Fruit fly (Drosophila melanogaster) Kc167 (cell line): Measurements from ENCODE around the gene CG3165.

Experiments
- Myc ChIP-seq: fragments of >200 bp; optimal IDR thresholded peaks from 2 replicates; lab custom pipeline; 2017; ENCODE audit warnings: missing external identifiers
- Sin3A ChIP-seq: fragments of >200 bp; optimal IDR thresholded peaks from 2 replicates; lab custom pipeline; 2018; ENCODE audit warnings: missing external identifiers
- h ChIP-seq: fragments of >200 bp; optimal IDR thresholded peaks from 3 replicates; lab custom pipeline; 2018; ENCODE audit warnings: missing external identifiers
- insv ChIP-seq: fragments of >200 bp; optimal IDR thresholded peaks from 3 replicates; lab custom pipeline; 2018; ENCODE audit warnings: missing external identifiers
- psq ChIP-seq: fragments of >200 bp; optimal IDR thresholded peaks from 2 replicates; lab custom pipeline; 2017; ENCODE audit warnings: missing external identifiers
- ttk ChIP-seq: sonication (Bioruptor generic); optimal IDR thresholded peaks from 2 replicates; lab custom pipeline; 2017; ENCODE audit warnings: missing external identifiers

CG3165 gene

dm6 chr2L:2993702-2994101 lies 16.8 kb downstream of the CG3165 start:
- no peak for TF ChIP-seq Myc
- TF ChIP-seq h (lab: Kevin White, UChicago) = no peak
- no peak for TF ChIP-seq psq (lab: Kevin White, UChicago)
- TF ChIP-seq ttk (lab: Kevin White, UChicago) = no peak

dm6 chr2L:2999113-2999512 lies 22.2 kb downstream of the CG3165 start, which contains the start of gene Ccdc85:
Ccdc85 (plus strand) TSS chr2L:2999286.
- TF ChIP-seq ttk (lab: Kevin White, UChicago) (no peak), h (lab: Kevin White, UChicago) (no peak), psq (lab: Kevin White, UChicago) (no peak)

- TF ChIP-seq Sin3A (no peak), Myc (no peak)
Measured at dm6 chr2L:2999609-3000008, 22.7 kb downstream of the CG3165 start.

dm6 chr2L:3000517-3000934 lies 23.6 kb downstream of the CG3165 start:
- no peak for TF ChIP-seq Myc
- no peak for TF ChIP-seq Sin3A
- no peak for TF ChIP-seq insv
- TF ChIP-seq h (lab: Kevin White, UChicago) = no peak
- no peak for TF ChIP-seq ttk (lab: Kevin White, UChicago)
- no peak for TF ChIP-seq psq (lab: Kevin White, UChicago)

- TF ChIP-seq insv (no peak), Myc (no peak), Sin3A (no peak), psq (lab: Kevin White, UChicago) (no peak), ttk (lab: Kevin White, UChicago) (no peak), h (lab: Kevin White, UChicago) (no peak)
Measured at dm6 chr2L:3001953-3002352, 25.0 kb downstream of the CG3165 start.

- TF ChIP-seq Sin3A (no peak), ttk (lab: Kevin White, UChicago) (no peak), Myc (no peak), insv (no peak), h (lab: Kevin White, UChicago) (no peak), psq (lab: Kevin White, UChicago) (no peak)
Measured at dm6 chr2L:3003399-3003798, 26.5 kb downstream of the CG3165 start.

- TF ChIP-seq ttk (lab: Kevin White, UChicago) (no peak), insv (no peak), h (lab: Kevin White, UChicago) (no peak), psq (lab: Kevin White, UChicago) (no peak), Sin3A (no peak), Myc (no peak)
Measured at dm6 chr2L:3004601-3005000, 27.7 kb downstream of the CG3165 start.

dm6 chr2L:3005483-3005882 lies 28.6 kb downstream of the CG3165 start:
- TF ChIP-seq insv = no peak
- no peak for TF ChIP-seq psq (lab: Kevin White, UChicago)
- no peak for TF ChIP-seq h (lab: Kevin White, UChicago)
- TF ChIP-seq Myc = no peak
- no peak for TF ChIP-seq Sin3A
- no peak for TF ChIP-seq ttk (lab: Kevin White, UChicago)

dm6 chr2L:3006194-3006593 lies 29.3 kb downstream of the CG3165 start:
- TF ChIP-seq ttk (lab: Kevin White, UChicago) (no peak), Myc (no peak), insv (no peak), h (lab: Kevin White, UChicago) (no peak), Sin3A (no peak), psq (lab: Kevin White, UChicago) (no peak)

- TF ChIP-seq Sin3A = no peak
Measured at dm6 chr2L:3006925-3007426, 30.1 kb downstream of the CG3165 start.

- TF ChIP-seq ttk (lab: Kevin White, UChicago) = no peak
- no peak for TF ChIP-seq insv
- TF ChIP-seq h (lab: Kevin White, UChicago) = no peak
- TF ChIP-seq psq (lab: Kevin White, UChicago) = no peak
- no peak for TF ChIP-seq Myc
- TF ChIP-seq Sin3A = no peak
Measured at dm6 chr2L:3009438-3009837, 32.5 kb downstream of the CG3165 start.

- TF ChIP-seq Sin3A = no peak
- no peak for TF ChIP-seq Myc
- TF ChIP-seq psq (lab: Kevin White, UChicago) = no peak
- TF ChIP-seq insv = no peak
- no peak for TF ChIP-seq ttk (lab: Kevin White, UChicago)
- no peak for TF ChIP-seq h (lab: Kevin White, UChicago)
Measured at dm6 chr2L:3011484-3011883, 34.6 kb downstream of the CG3165 start.

dm6 chr2L:3012780-3013179 lies 35.9 kb downstream of the CG3165 start:
- TF ChIP-seq psq (lab: Kevin White, UChicago) = no peak
- TF ChIP-seq insv = no peak
- TF ChIP-seq Sin3A = no peak
- TF ChIP-seq h (lab: Kevin White, UChicago) = no peak
- TF ChIP-seq Myc = no peak
- TF ChIP-seq ttk (lab: Kevin White, UChicago) = no peak

- TF ChIP-seq h (lab: Kevin White, UChicago) = no peak
Measured at dm6 chr2L:3018212-3018611, 41.3 kb downstream of the CG3165 start, which contains the start of the genes CG17224 and CG17264. CG17224 (minus strand) TSS chr2L:3018308. CG17264 (plus strand) TSS chr2L:3018508.
